Worm (Caenorhabditis elegans): ENCODE data around the gene math-40.

DNA sequence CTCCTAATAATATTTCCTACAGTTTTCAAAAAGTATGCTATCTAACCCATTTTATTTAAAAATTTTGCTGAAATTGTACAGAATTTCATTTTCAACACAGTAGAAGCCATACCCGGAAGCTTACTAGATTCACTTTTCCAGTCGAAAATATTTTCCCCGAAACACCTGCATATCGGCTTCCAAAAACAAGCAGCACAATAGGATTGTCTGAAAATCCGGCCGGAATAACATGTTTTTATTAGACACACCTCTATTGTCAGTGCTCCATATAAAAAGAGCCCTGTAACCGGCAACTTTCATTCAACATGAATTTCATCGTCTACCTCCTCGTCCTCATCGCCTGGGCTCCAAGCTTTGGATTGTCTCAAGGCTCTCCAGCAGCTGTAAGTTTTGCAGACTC lies 22.1 kb downstream of the math-40 start, which contains the start of gene C52E2.2:
- TF ChIP-seq lin-39 (tag; optimal IDR thresholded peaks at IDR 0.05), result no peak
- no peak for TF ChIP-seq nhr-77 (tag; optimal IDR thresholded peaks at IDR 0.05)
- TF ChIP-seq nhr-11 (tag; optimal IDR thresholded peaks at IDR 0.05), result no peak
- no peak for TF ChIP-seq ama-1 (optimal IDR thresholded peaks at IDR 0.05)
